Worm (Caenorhabditis elegans): ENCODE measurements around the gene C06A1.6.

Gene C06A1.6

ce11 chrII:10544374-10544908 is 20.0 kb downstream of the C06A1.6 start:
- TF ChIP-seq tag-97 (GFP tag; IDR thresholded peaks at IDR 0.05) (no peak), mxl-2 (GFP tag; conservative IDR thresholded peaks at IDR 0.05) (no peak), php-3 (GFP tag; IDR thresholded peaks at IDR 0.05) (no peak), spr-3 (GFP tag; optimal IDR thresholded peaks at IDR 0.05) (no peak), ceh-44 (GFP tag; IDR thresholded peaks at IDR 0.05) (no peak), aly-2 (tag; optimal IDR thresholded peaks at IDR 0.05) (no peak), lim-7 (GFP tag; IDR thresholded peaks at IDR 0.05) (peak; percentile 2; the same call in 1 of the 2 replicates), lin-15B (tag; optimal IDR thresholded peaks at IDR 0.05) (no peak), hmg-1.1 (GFP tag; IDR thresholded peaks at IDR 0.05) (peak; percentile 21; the same call in 1 of the 2 replicates), dve-1 (tag; optimal IDR thresholded peaks at IDR 0.05; ENCODE audit: insufficient read depth) (peak; percentile 3), nhr-25 (tag; optimal IDR thresholded peaks at IDR 0.05; ENCODE audit: borderline replicate concordance, insufficient read depth) (no peak), rbr-2 (tag; optimal IDR thresholded peaks at IDR 0.05) (no peak), egl-43 (GFP tag; IDR thresholded peaks at IDR 0.05) (no peak), F49E8.2 (tag; optimal IDR thresholded peaks at IDR 0.05; ENCODE audit: borderline replicate concordance) (no peak), F37D6.2 (tag; optimal IDR thresholded peaks at IDR 0.05) (no peak), nhr-41 (GFP tag; IDR thresholded peaks at IDR 0.05) (no peak), zag-1 (tag; optimal IDR thresholded peaks at IDR 0.05) (no peak), sdz-12 (GFP tag; optimal IDR thresholded peaks at IDR 0.05) (no peak), unc-62 (GFP tag; optimal IDR thresholded peaks at IDR 0.05 in 1 of 2) (peak in 1 of 2 experiments; percentile 74), unc-62 (tag; optimal IDR thresholded peaks at IDR 0.05) (no peak), ceh-28 (tag; optimal IDR thresholded peaks at IDR 0.05) (no peak), T26A8.4 (GFP tag; IDR thresholded peaks at IDR 0.05) (0 out of 2 replicates have a peak, but pooled peaks have one; percentile 9), aha-1 (tag) (peak; percentile 94), Y75B8A.6 (GFP tag; IDR thresholded peaks at IDR 0.05) (0 out of 2 replicates have a peak, but pooled peaks have one; percentile 38), lir-3 (tag; optimal IDR thresholded peaks at IDR 0.05) (no peak), lin-38 (GFP tag; IDR thresholded peaks at IDR 0.05) (no peak), madf-5 (GFP tag; IDR thresholded peaks at IDR 0.05) (0 out of 4 replicates have a peak, but pooled peaks of 1 of the 2 experiments have one; percentile 65), cey-2 (tag; optimal IDR thresholded peaks at IDR 0.05; ENCODE audit: borderline replicate concordance, insufficient read depth) (no peak), zfp-3 (GFP tag; conservative IDR thresholded peaks at IDR 0.05) (peak; percentile 64; the same call in 1 of the 2 replicates), mxl-3 (GFP tag; optimal IDR thresholded peaks at IDR 0.05) (no peak), ceh-20 (GFP tag; IDR thresholded peaks at IDR 0.05) (no peak), mep-1 (tag; optimal IDR thresholded peaks at IDR 0.05) (no peak), ama-1 (optimal IDR thresholded peaks at IDR 0.05) (no peak), zip-11 (GFP tag; IDR thresholded peaks at IDR 0.05) (no peak), lsy-2 (tag; optimal IDR thresholded peaks at IDR 0.05) (no peak), nhr-28 (tag; optimal IDR thresholded peaks at IDR 0.05) (no peak), nhr-237 (tag; optimal IDR thresholded peaks at IDR 0.05) (no peak), R02D3.7 (tag; optimal IDR thresholded peaks at IDR 0.05) (no peak), arid-1 (GFP tag; conservative IDR thresholded peaks at IDR 0.05) (peak; percentile 5; the same call in 1 of the 2 replicates), set-16 (GFP tag; IDR thresholded peaks at IDR 0.05) (peak; percentile 38; the same call in 1 of the 2 replicates), Y5F2A.4 (GFP tag; optimal IDR thresholded peaks at IDR 0.05) (no peak), nhr-6 (tag; optimal IDR thresholded peaks at IDR 0.05) (no peak), ZK337.2 (GFP tag; IDR thresholded peaks at IDR 0.05) (0 out of 2 replicates have a peak, but pooled peaks have one; percentile 5), hlh-30 (tag; optimal IDR thresholded peaks at IDR 0.05; ENCODE audit: insufficient read depth) (no peak), lin-29 (GFP tag; IDR thresholded peaks at IDR 0.05) (no peak; the same call in 1 of the 2 replicates), ceh-62 (tag; optimal IDR thresholded peaks at IDR 0.05) (no peak), fos-1 (tag; optimal IDR thresholded peaks at IDR 0.05) (no peak), D1046.2 (GFP tag; IDR thresholded peaks at IDR 0.05) (peak; percentile 10; the same call in 1 of the 2 replicates), duxl-1 (tag; optimal IDR thresholded peaks at IDR 0.05; ENCODE audit: poor library complexity) (peak; percentile 25), snpc-1.2 (GFP tag; IDR thresholded peaks at IDR 0.05) (no peak)
